Worm (Caenorhabditis elegans) whole organism, late embryonic: Measurements from ENCODE around the gene T05G5.1.

Experiments used
- hlh-6 ChIP-seq: sonication (generic microtip); optimal IDR thresholded peaks from 2 replicates; lab custom pipeline; 2016; ENCODE audit warnings: missing genotype, missing genetic modification characterization, missing compliant biosample characterization
- nhr-11 ChIP-seq: fragments of 150-350 bp; optimal IDR thresholded peaks from 2 replicates; lab custom pipeline; 2014; ENCODE audit warnings: missing biosample characterization, missing genetic modification characterization
- pqm-1 ChIP-seq: sonication (generic microtip); optimal IDR thresholded peaks from 2 replicates; lab custom pipeline; 2016; ENCODE audit warnings: missing genetic modification characterization, missing compliant biosample characterization
- unc-55 ChIP-seq: sonication (generic microtip); optimal IDR thresholded peaks from 2 replicates; lab custom pipeline; 2017; ENCODE audit warnings: missing biosample characterization, missing genetic modification reagents, missing genetic modification characterization

ce11 chrIII:9782011-9782436 is 38.9 kb upstream of the T05G5.1 start, which contains the start of gene vha-2:
- TF ChIP-seq pqm-1 (tag; lab: Kevin White, UChicago) (no peak), nhr-11 (tag; lab: Kevin White, UChicago) (no peak), unc-55 (no peak), hlh-6 (tag; lab: Kevin White, UChicago) (no peak)
